Worm (Caenorhabditis elegans) whole organism, late embryonic: ENCODE measurements around the gene clec-122.
"Not testable (repeated sequence)": the region's sequence is repeated elsewhere in the genome, so short reads cannot be mapped to it uniquely, and the experiment has no call there.

ENCODE experiments used
- ama-1 ChIP-seq: fragments of 150-350 bp; optimal IDR thresholded peaks from 2 replicates; lab custom pipeline; 2014
- ceh-19 ChIP-seq: fragments of 200-800 bp; sonication (Bioruptor generic); optimal IDR thresholded peaks from 2 replicates; lab custom pipeline; 2018; ENCODE audit warnings: mild to moderate bottlenecking, missing genetic modification characterization, missing compliant biosample characterization
- elt-2 ChIP-seq: sonication (generic microtip); optimal IDR thresholded peaks from 2 replicates; lab custom pipeline; 2016; ENCODE audit warnings: missing genetic modification reagents, missing genetic modification characterization, missing compliant biosample characterization
- fkh-10 ChIP-seq: fragments of 150-350 bp; optimal IDR thresholded peaks from 2 replicates; lab custom pipeline; 2014; ENCODE audit warnings: missing biosample characterization, missing genetic modification reagents, missing genetic modification characterization
- nhr-11 ChIP-seq: fragments of 150-350 bp; optimal IDR thresholded peaks from 2 replicates; lab custom pipeline; 2014; ENCODE audit warnings: missing biosample characterization, missing genetic modification characterization
- pha-4 ChIP-seq: fragments of 150-350 bp; optimal IDR thresholded peaks from 2 replicates; lab custom pipeline; 2018; ENCODE audit warnings: missing biosample characterization, missing genetic modification reagents, missing genetic modification characterization
- rnt-1 ChIP-seq: sonication (generic microtip); optimal IDR thresholded peaks from 2 replicates; lab custom pipeline; 2016; ENCODE audit warnings: missing genetic modification characterization, missing compliant biosample characterization
- tbx-7 ChIP-seq: sonication (generic microtip); optimal IDR thresholded peaks from 2 replicates; lab custom pipeline; 2016; ENCODE audit warnings: missing genotype, missing genetic modification characterization, missing compliant biosample characterization

- not testable (repeated sequence) for TF ChIP-seq elt-2; nhr-11 (tag; lab: Kevin White, UChicago); tbx-7; ama-1; ceh-19 (GFP tag; lab: Kevin White, UChicago); rnt-1 (tag; lab: Kevin White, UChicago); pha-4 (tag; lab: Kevin White, UChicago); fkh-10 (GFP tag; lab: Kevin White, UChicago)
Measured at ce11 chrII:3142855-3143254, 37.0 kb downstream of the clec-122 start, which contains the start of gene sri-42.
